Fruit fly (Drosophila melanogaster) whole organism, embryonic: ENCODE results near the gene Xe7.

ENCODE experiments used
- Bgb ChIP-seq: fragments of 200-800 bp; sonication (Bioruptor generic); IDR thresholded peaks from 2 replicates; pipeline ENCODE4 v1.3.6; 2022; ENCODE audit warnings: missing biosample characterization, missing genetic modification characterization; ENCODE audit not compliant: partially characterized antibody
- CG11456 ChIP-seq: fragments of 200-800 bp; sonication (Bioruptor generic); IDR thresholded peaks from 3 replicates; pipeline ENCODE4 v1.3.6; 2022; ENCODE audit warnings: missing biosample characterization, missing genetic modification characterization
- CG12155 ChIP-seq: fragments of 200-800 bp; sonication (Bioruptor generic); optimal IDR thresholded peaks from 3 replicates; lab custom pipeline; 2016; ENCODE audit warnings: missing biosample characterization, missing genetic modification characterization
- CG14050 ChIP-seq: fragments of 200-800 bp; sonication (Bioruptor generic); IDR thresholded peaks from 3 replicates; pipeline ENCODE4 v1.3.6; 2022; ENCODE audit warnings: missing biosample characterization, missing genetic modification characterization
- CG15269 ChIP-seq: fragments of 200-800 bp; sonication (Bioruptor generic); optimal IDR thresholded peaks from 2 replicates; lab custom pipeline; 2018; ENCODE audit warnings: missing biosample characterization, mild to moderate bottlenecking, missing genetic modification characterization, moderate library complexity
- CG15601 ChIP-seq: fragments of 200-800 bp; sonication (Bioruptor generic); optimal IDR thresholded peaks from 3 replicates; lab custom pipeline; 2019; ENCODE audit warnings: missing biosample characterization, mild to moderate bottlenecking, missing genetic modification characterization, moderate library complexity
- CG15696 ChIP-seq: fragments of 200-800 bp; sonication (Bioruptor generic); optimal IDR thresholded peaks from 2 replicates; lab custom pipeline; 2019; ENCODE audit warnings: missing biosample characterization, mild to moderate bottlenecking, missing genetic modification characterization, moderate library complexity
- CG16813 ChIP-seq: fragments of 200-800 bp; sonication (Bioruptor generic); IDR thresholded peaks from 3 replicates; pipeline ENCODE4 v1.3.6; 2022; ENCODE audit warnings: missing biosample characterization, missing genetic modification characterization; ENCODE audit not compliant: partially characterized antibody
- CG1832 ChIP-seq: fragments of 200-800 bp; sonication (Bioruptor generic); optimal IDR thresholded peaks from 2 replicates; lab custom pipeline; 2017; ENCODE audit warnings: missing biosample characterization, mild to moderate bottlenecking, missing genetic modification characterization, inconsistent platforms
- CG18619 ChIP-seq: fragments of 200-800 bp; sonication (Bioruptor generic); optimal IDR thresholded peaks from 3 replicates; lab custom pipeline; 2017; ENCODE audit warnings: missing biosample characterization, mild to moderate bottlenecking, missing genetic modification characterization
- CG2116 ChIP-seq: fragments of 200-800 bp; sonication (Bioruptor generic); optimal IDR thresholded peaks from 3 replicates; lab custom pipeline; 2018; ENCODE audit warnings: missing biosample characterization, mild to moderate bottlenecking, missing genetic modification characterization
- CG2120 ChIP-seq: fragments of 200-800 bp; sonication (Bioruptor generic); optimal IDR thresholded peaks from 3 replicates; lab custom pipeline; 2016; ENCODE audit warnings: missing biosample characterization, missing genetic modification characterization
- CG3065 ChIP-seq: fragments of 200-800 bp; sonication (Bioruptor generic); optimal IDR thresholded peaks from 2 replicates; lab custom pipeline; 2016; ENCODE audit warnings: missing biosample characterization, missing genetic modification characterization
- CG31441 ChIP-seq: fragments of 200-800 bp; sonication (Bioruptor generic); IDR thresholded peaks from 2 replicates; pipeline ENCODE4 v1.3.6; 2022; ENCODE audit warnings: missing biosample characterization, missing genetic modification characterization
- CG34376 ChIP-seq: fragments of 200-800 bp; sonication (Bioruptor generic); optimal IDR thresholded peaks from 2 replicates; lab custom pipeline; 2018; ENCODE audit warnings: missing biosample characterization, mild to moderate bottlenecking, missing genetic modification characterization
- CG4730 ChIP-seq: fragments of 200-800 bp; sonication (Bioruptor generic); IDR thresholded peaks from 2 replicates; pipeline ENCODE4 v1.3.6; 2022; ENCODE audit warnings: missing biosample characterization, missing genetic modification characterization
- CG5953 ChIP-seq: fragments of 200-800 bp; sonication (Bioruptor generic); IDR thresholded peaks from 2 replicates; pipeline ENCODE4 v1.3.6; 2022; ENCODE audit warnings: missing biosample characterization, missing genetic modification characterization
- CG6175 ChIP-seq: fragments of 200-800 bp; sonication (Bioruptor generic); IDR thresholded peaks from 3 replicates; pipeline ENCODE4 v1.3.6; 2022; ENCODE audit warnings: missing biosample characterization, missing genetic modification characterization
- CG6813 ChIP-seq: fragments of 200-800 bp; sonication (Bioruptor generic); optimal IDR thresholded peaks from 2 replicates; lab custom pipeline; 2017; ENCODE audit warnings: missing biosample characterization, missing genetic modification characterization, mild to moderate bottlenecking, moderate library complexity, missing genetic modification reagents
- CG7271 ChIP-seq: fragments of 200-800 bp; sonication (Bioruptor generic); optimal IDR thresholded peaks from 2 replicates; lab custom pipeline; 2018; ENCODE audit warnings: missing biosample characterization, mild to moderate bottlenecking, missing genetic modification characterization, moderate library complexity
- CG7556 ChIP-seq: fragments of 200-800 bp; sonication (Bioruptor generic); optimal IDR thresholded peaks from 2 replicates; lab custom pipeline; 2017; ENCODE audit warnings: missing biosample characterization, mild to moderate bottlenecking, missing genetic modification characterization
- CG8359 ChIP-seq: fragments of 200-800 bp; sonication (Bioruptor generic); optimal IDR thresholded peaks from 2 replicates; lab custom pipeline; 2017; ENCODE audit warnings: missing biosample characterization, mild to moderate bottlenecking, missing genetic modification characterization, borderline replicate concordance
- CG9215 ChIP-seq: fragments of 200-800 bp; sonication (Bioruptor generic); IDR thresholded peaks from 2 replicates; pipeline ENCODE4 v1.3.6; 2022; ENCODE audit warnings: missing biosample characterization, missing genetic modification characterization
- Chrac-16 ChIP-seq: fragments of 200-800 bp; sonication (Bioruptor generic); optimal IDR thresholded peaks from 3 replicates; lab custom pipeline; 2016; ENCODE audit warnings: missing biosample characterization, missing genetic modification characterization
- D19B ChIP-seq: fragments of 200-800 bp; sonication (Bioruptor generic); optimal IDR thresholded peaks from 2 replicates; lab custom pipeline; 2017; ENCODE audit warnings: missing biosample characterization, mild to moderate bottlenecking, missing genetic modification characterization
- Dbx ChIP-seq: fragments of 200-800 bp; sonication (Bioruptor generic); IDR thresholded peaks from 3 replicates; pipeline ENCODE4 v1.3.6; 2022; ENCODE audit warnings: missing biosample characterization, missing genetic modification characterization
- Dek ChIP-seq: fragments of 200-800 bp; sonication (Bioruptor generic); optimal IDR thresholded peaks from 3 replicates; lab custom pipeline; 2019; ENCODE audit warnings: missing biosample characterization, mild to moderate bottlenecking, missing genetic modification characterization, moderate library complexity
- Dref ChIP-seq: fragments of 200-800 bp; sonication (Bioruptor generic); IDR thresholded peaks from 2 replicates; pipeline ENCODE4 v1.3.6; 2022; ENCODE audit warnings: missing biosample characterization, missing genetic modification characterization
- H15 ChIP-seq: fragments of 200-800 bp; sonication (Bioruptor generic); IDR thresholded peaks from 3 replicates; pipeline ENCODE4 v1.3.6; 2022; ENCODE audit warnings: missing biosample characterization, missing genetic modification characterization
- Hr51 ChIP-seq, 2 experiments: fragments of 200-800 bp; sonication (Bioruptor generic); optimal IDR thresholded peaks; 2 replicates in 1 of 2; 3 replicates in 1 of 2; lab custom pipeline; 2016 to 2018; ENCODE audit warnings: missing biosample characterization in 2 of 2, missing genetic modification characterization in 2 of 2, mild to moderate bottlenecking in 1 of 2, moderate library complexity in 1 of 2
- Hr78 ChIP-seq, 2 experiments: fragments of 200-800 bp in 1 of 2; fragments of >200 bp in 1 of 2; sonication (Bioruptor generic) in 1 of 2; optimal IDR thresholded peaks; 2 replicates each; lab custom pipeline; 2017 to 2019; ENCODE audit warnings: missing biosample characterization in 2 of 2, missing genetic modification characterization in 2 of 2, mild to moderate bottlenecking in 1 of 2, moderate library complexity in 1 of 2
- Nf-YC ChIP-seq: fragments of 200-800 bp; optimal IDR thresholded peaks from 3 replicates; lab custom pipeline; 2019; ENCODE audit warnings: missing biosample characterization, mild to moderate bottlenecking, missing genetic modification characterization, moderate library complexity
- PHDP ChIP-seq: fragments of 200-800 bp; sonication (Bioruptor generic); optimal IDR thresholded peaks from 3 replicates; lab custom pipeline; 2018; ENCODE audit warnings: missing biosample characterization, mild to moderate bottlenecking, missing genetic modification characterization, moderate library complexity
- Sin3A ChIP-seq: fragments of >200 bp; optimal IDR thresholded peaks from 2 replicates; lab custom pipeline; 2018
- YL-1 ChIP-seq: fragments of 200-800 bp; sonication (Bioruptor generic); optimal IDR thresholded peaks from 3 replicates; lab custom pipeline; 2017; ENCODE audit warnings: missing biosample characterization, mild to moderate bottlenecking, missing genetic modification characterization
- ab ChIP-seq: fragments of 200-800 bp; sonication (Bioruptor generic); optimal IDR thresholded peaks from 2 replicates; lab custom pipeline; 2016; ENCODE audit warnings: missing biosample characterization, missing genetic modification characterization
- ato ChIP-seq: fragments of 200-800 bp; sonication (Bioruptor generic); IDR thresholded peaks from 2 replicates; pipeline ENCODE4 v1.3.6; 2022; ENCODE audit warnings: missing biosample characterization, missing genetic modification characterization; ENCODE audit not compliant: partially characterized antibody
- ci ChIP-seq: fragments of 200-800 bp; sonication (Bioruptor generic); IDR thresholded peaks from 3 replicates; pipeline ENCODE4 v1.3.6; 2022; ENCODE audit warnings: missing biosample characterization, missing genetic modification characterization
- da ChIP-seq: fragments of 200-800 bp; sonication (Bioruptor generic); optimal IDR thresholded peaks from 2 replicates; lab custom pipeline; 2016; ENCODE audit warnings: missing biosample characterization, missing genetic modification characterization
- gcm ChIP-seq: fragments of 200-800 bp; sonication (Bioruptor generic); optimal IDR thresholded peaks from 2 replicates; lab custom pipeline; 2019; ENCODE audit warnings: missing biosample characterization, mild to moderate bottlenecking, missing genetic modification characterization, moderate library complexity
- gsb ChIP-seq: fragments of 200-800 bp; sonication (Bioruptor generic); IDR thresholded peaks from 2 replicates; pipeline ENCODE4 v1.3.6; 2022; ENCODE audit warnings: missing biosample characterization, missing genetic modification characterization
- ken ChIP-seq: fragments of 200-800 bp; sonication (Bioruptor generic); IDR thresholded peaks from 3 replicates; pipeline ENCODE4 v1.3.6; 2022; ENCODE audit warnings: missing biosample characterization, missing genetic modification characterization
- lab ChIP-seq: fragments of 200-800 bp; sonication (Bioruptor generic); optimal IDR thresholded peaks from 3 replicates; lab custom pipeline; 2017; ENCODE audit warnings: missing biosample characterization, missing genetic modification characterization, mild to moderate bottlenecking, moderate library complexity, missing genetic modification reagents
- lilli ChIP-seq: fragments of 200-800 bp; sonication (Bioruptor generic); optimal IDR thresholded peaks from 3 replicates; lab custom pipeline; 2016; ENCODE audit warnings: missing biosample characterization, missing genetic modification characterization
- pita ChIP-seq: fragments of 200-800 bp; sonication (Bioruptor generic); optimal IDR thresholded peaks from 2 replicates; lab custom pipeline; 2017; ENCODE audit warnings: missing biosample characterization, mild to moderate bottlenecking, missing genetic modification characterization
- psq ChIP-seq: fragments of 200-800 bp; sonication (Bioruptor generic); optimal IDR thresholded peaks from 2 replicates; lab custom pipeline; 2017; ENCODE audit warnings: missing biosample characterization, missing genetic modification characterization
- sens ChIP-seq: fragments of 200-800 bp; sonication (Bioruptor generic); peaks from one replicate; lab custom pipeline; 2016; ENCODE audit warnings: missing biosample characterization, missing genetic modification characterization
- sima ChIP-seq: fragments of 200-800 bp; sonication (Bioruptor generic); optimal IDR thresholded peaks from 2 replicates; lab custom pipeline; 2016; ENCODE audit warnings: missing biosample characterization, missing genetic modification characterization
- so ChIP-seq: fragments of 200-800 bp; sonication (Bioruptor generic); IDR thresholded peaks from 3 replicates; pipeline ENCODE4 v1.3.6; 2022; ENCODE audit warnings: missing biosample characterization, missing genetic modification characterization

The Xe7 gene

dm6 chr3R:5624115-5624878 is 44.8 kb downstream of the Xe7 start, which contains the start of the genes Dph4, Spec2 and RpL13A (continued):
- TF ChIP-seq lilli (GFP tag; lab: Kevin White, UChicago) (peak; percentile 87), sima (GFP tag; lab: Kevin White, UChicago) (peak; percentile 82), CG6175 (no peak), sens (GFP tag; lab: Kevin White, UChicago) (peak; percentile 98), CG31441 (GFP tag; lab: Robert Waterston, UW) (no peak), CG9215 (GFP tag; lab: Robert Waterston, UW) (no peak), Hr78 (GFP tag; optimal IDR thresholded peaks at IDR 0.05; lab: Kevin White, UChicago) (peak in 1 of 2 experiments; percentile 52), CG15601 (tag; lab: Kevin White, UChicago) (peak; percentile 90), PHDP (tag; lab: Kevin White, UChicago) (peak; percentile 92), lab (peak; percentile 98), CG2116 (GFP tag; lab: Kevin White, UChicago) (peak; percentile 100), CG12155 (GFP tag; lab: Kevin White, UChicago) (peak; percentile 89), so (GFP tag; lab: Robert Waterston, UW) (no peak), YL-1 (GFP tag; lab: Kevin White, UChicago) (peak; percentile 99), CG11456 (no peak), CG2120 (GFP tag; lab: Kevin White, UChicago) (peak; percentile 71), CG16813 (GFP tag; lab: Robert Waterston, UW) (no peak), CG1832 (GFP tag; lab: Kevin White, UChicago) (no peak), ato (no peak), Nf-YC (peak; percentile 83), CG5953 (GFP tag; lab: Robert Waterston, UW) (no peak), Sin3A (peak; percentile 97), H15 (no peak), gcm (GFP tag; lab: Kevin White, UChicago) (peak; percentile 90), CG18619 (GFP tag; lab: Kevin White, UChicago) (peak; percentile 96), CG34376 (GFP tag; lab: Kevin White, UChicago) (peak; percentile 98), da (peak; percentile 82), CG3065 (GFP tag; lab: Kevin White, UChicago) (peak; percentile 72), CG4730 (GFP tag; lab: Robert Waterston, UW) (no peak), Dbx (no peak), ken (GFP tag; lab: Robert Waterston, UW) (no peak), CG7556 (GFP tag; lab: Kevin White, UChicago) (peak; percentile 84), CG7271 (tag; lab: Kevin White, UChicago) (peak; percentile 97), pita (GFP tag; lab: Kevin White, UChicago) (peak; percentile 87), CG14050 (GFP tag; lab: Robert Waterston, UW) (no peak), CG6813 (GFP tag; lab: Kevin White, UChicago) (peak; percentile 95), ab (GFP tag; lab: Kevin White, UChicago) (peak; percentile 16), gsb (GFP tag; lab: Robert Waterston, UW) (no peak), CG15696 (tag; lab: Kevin White, UChicago) (peak; percentile 50), Hr51 (GFP tag; optimal IDR thresholded peaks at IDR 0.05; lab: Kevin White, UChicago) (peak; percentile 81 to 86), ci (GFP tag; lab: Robert Waterston, UW) (no peak), Dref (GFP tag; lab: Robert Waterston, UW) (no peak), psq (peak; percentile 81), Bgb (GFP tag; lab: Robert Waterston, UW) (no peak), Dek (tag; lab: Kevin White, UChicago) (peak; percentile 81), Chrac-16 (GFP tag; lab: Kevin White, UChicago) (peak; percentile 57), CG8359 (GFP tag; lab: Kevin White, UChicago) (peak; percentile 85), D19B (GFP tag; lab: Kevin White, UChicago) (peak; percentile 86), CG15269 (peak; percentile 82)
